Worm (Caenorhabditis elegans): Measurements from ENCODE around the gene W02G9.4.

DNA sequence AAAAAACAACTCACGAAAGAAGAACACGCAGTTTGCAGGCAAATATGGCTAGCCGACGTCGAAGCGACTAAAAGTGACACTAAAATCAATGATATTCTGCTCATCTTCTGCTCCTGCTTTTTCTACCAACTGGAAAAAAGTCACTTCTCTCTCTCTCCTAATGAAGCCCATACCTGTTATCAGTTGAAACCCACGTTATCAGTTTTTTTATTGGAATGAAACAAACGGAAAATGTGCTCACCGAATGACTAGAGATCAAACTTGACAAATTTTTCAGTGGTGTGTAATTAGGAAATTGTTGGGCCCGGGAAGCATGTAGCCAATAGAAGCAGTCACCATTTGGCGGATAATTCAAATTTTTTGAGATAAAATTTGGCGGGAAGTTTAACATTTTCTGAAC lies 44.7 kb downstream of the W02G9.4 start, which contains the start of gene C24B9.3:
- TF ChIP-seq med-1 (GFP tag; optimal IDR thresholded peaks at IDR 0.05; ENCODE audit: insufficient read depth) (no peak), flt-1 (GFP tag; IDR thresholded peaks at IDR 0.05) (no peak), ztf-29 (GFP tag; IDR thresholded peaks at IDR 0.05) (no peak), cog-1 (tag; optimal IDR thresholded peaks at IDR 0.05) (no peak), klf-2 (GFP tag; conservative IDR thresholded peaks at IDR 0.05) (no peak), tab-1 (GFP tag; IDR thresholded peaks at IDR 0.05) (no peak), T22C8.4 (GFP tag; IDR thresholded peaks at IDR 0.05) (no peak), ref-1 (GFP tag; conservative IDR thresholded peaks at IDR 0.05) (no peak)

Data from whole organism, midembryonic.